Fruit fly (Drosophila melanogaster) ovary, adult (tissue): Measurements from ENCODE around the gene CG13367.
A peak's percentile ranks its signal among the peaks of the same experiment; 100 is the strongest.
"Not testable (repeated sequence)": the region's sequence is repeated elsewhere in the genome, so short reads cannot be mapped to it uniquely, and the experiment has no call there.

Source experiments
- CG17801 ChIP-seq: fragments of 200-800 bp; optimal IDR thresholded peaks from 2 replicates; lab custom pipeline; 2019; ENCODE audit warnings: missing biosample characterization, mild to moderate bottlenecking, missing genetic modification characterization, moderate library complexity; ENCODE audit not compliant: partially characterized antibody

Gene CG13367

DNA sequence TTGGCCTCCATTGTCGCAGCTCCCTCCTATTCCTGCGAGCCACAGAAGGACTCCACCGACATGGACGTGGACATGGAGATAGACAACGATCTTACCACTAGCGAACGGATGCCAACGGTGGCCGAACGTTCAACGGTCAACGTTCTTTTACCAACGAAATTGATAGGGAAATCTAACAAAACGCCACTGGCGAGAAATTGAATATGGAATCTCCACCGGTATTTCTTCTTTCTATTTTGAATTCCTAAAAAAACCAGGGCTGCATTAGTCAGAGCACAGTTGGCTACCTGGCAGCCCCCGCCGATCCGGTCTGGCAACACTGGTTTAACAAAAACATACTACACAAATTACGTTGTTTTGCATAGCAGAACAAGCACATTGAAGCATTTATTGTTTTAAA is at the start of gene CG13367:
CG13367 (plus strand) TSS at position 301 of the 400 bp plus-strand sequence.
- not testable (repeated sequence) for TF ChIP-seq CG17801 (GFP tag; lab: Kevin White, UChicago)

dm6 chrX:597057-597456 is 47.5 kb upstream of the CG13367 start:
- TF ChIP-seq CG17801 (GFP tag; lab: Kevin White, UChicago): no peak

dm6 chrX:598322-599057 is 46.1 kb upstream of the CG13367 start:
- TF ChIP-seq CG17801 (GFP tag; lab: Kevin White, UChicago): no peak

- TF ChIP-seq CG17801 (GFP tag; lab: Kevin White, UChicago): no peak
Measured at dm6 chrX:599727-600126, 44.8 kb upstream of the CG13367 start.

DNA sequence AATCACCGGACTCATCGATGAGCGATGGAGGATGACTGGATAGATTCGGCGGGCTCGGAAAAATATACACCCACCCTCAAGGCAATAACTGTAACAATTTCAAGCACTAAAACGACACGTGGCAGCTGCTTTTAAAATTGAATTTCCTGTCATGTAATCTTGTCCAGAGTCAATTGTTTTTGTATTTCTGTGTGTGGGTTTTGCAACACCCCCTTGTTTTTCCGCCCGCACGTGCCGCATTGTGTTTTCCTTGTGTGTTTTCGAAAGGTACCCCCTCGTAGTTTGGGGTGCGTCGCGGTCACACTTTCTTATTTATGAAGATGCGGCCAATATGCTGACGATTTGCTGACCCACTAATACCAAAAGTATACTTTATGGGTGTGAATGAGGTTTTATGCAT is 42.6 kb upstream of the CG13367 start:
- TF ChIP-seq CG17801 (GFP tag; lab: Kevin White, UChicago): no peak

dm6 chrX:610048-610447 is 34.5 kb upstream of the CG13367 start:
- TF ChIP-seq CG17801 (GFP tag; lab: Kevin White, UChicago): no peak

DNA sequence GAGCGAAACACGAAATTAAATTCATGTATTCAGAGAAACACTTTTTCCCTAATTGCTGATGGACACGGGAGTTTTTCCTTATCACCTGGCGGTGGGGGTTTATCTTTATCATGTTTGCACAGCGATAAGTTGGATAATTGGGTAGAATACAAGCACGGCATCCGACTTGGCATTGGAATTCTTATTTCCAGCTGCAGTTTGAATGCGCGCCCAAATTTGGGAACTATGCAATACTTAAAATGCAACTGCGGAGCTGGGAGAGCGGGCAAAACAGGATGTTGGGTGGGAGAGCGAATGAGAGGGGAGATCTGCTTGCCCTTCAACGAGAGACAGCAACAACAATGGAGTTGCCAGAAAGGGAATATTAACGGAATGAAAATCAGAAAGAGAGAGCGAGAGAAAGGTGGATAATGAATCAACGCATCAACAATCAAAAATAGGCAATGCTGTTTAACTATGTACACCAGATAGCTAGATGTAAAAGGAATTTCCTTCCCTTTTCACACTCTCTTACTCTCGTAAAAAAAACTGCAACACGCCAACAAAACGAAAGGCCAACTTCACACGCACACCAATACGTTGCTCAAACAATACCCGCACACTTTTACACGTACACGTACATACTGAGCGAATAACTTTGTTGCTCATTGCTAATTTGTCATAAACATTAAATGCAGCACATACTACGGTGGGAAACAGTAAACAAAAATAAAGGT is 27.6 kb upstream of the CG13367 start:
- TF ChIP-seq CG17801 (GFP tag; lab: Kevin White, UChicago): no peak

- no peak for TF ChIP-seq CG17801 (GFP tag; lab: Kevin White, UChicago)
Measured at dm6 chrX:617477-617795, 27.1 kb upstream of the CG13367 start.

DNA sequence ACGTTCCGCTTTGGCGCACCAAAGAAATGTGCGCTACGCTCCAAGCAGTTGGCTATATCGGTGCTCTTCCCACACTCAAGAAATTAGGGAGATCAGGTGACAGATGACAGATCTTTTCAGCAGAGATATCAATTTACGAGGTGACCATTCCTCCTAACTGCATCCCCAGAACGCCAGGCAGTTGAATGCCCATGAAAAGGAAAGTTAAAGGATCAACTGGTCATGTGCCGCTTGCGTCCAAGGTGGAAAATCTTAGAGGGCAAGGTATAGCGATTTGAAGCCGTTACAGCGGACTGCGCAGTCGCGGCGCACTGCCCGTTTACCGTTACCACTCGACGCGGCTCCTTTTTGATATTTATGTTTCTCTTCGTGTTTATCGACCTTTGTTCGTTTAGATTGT is 26.0 kb upstream of the CG13367 start:
- peak; percentile 48 for TF ChIP-seq CG17801 (GFP tag; lab: Kevin White, UChicago)

DNA sequence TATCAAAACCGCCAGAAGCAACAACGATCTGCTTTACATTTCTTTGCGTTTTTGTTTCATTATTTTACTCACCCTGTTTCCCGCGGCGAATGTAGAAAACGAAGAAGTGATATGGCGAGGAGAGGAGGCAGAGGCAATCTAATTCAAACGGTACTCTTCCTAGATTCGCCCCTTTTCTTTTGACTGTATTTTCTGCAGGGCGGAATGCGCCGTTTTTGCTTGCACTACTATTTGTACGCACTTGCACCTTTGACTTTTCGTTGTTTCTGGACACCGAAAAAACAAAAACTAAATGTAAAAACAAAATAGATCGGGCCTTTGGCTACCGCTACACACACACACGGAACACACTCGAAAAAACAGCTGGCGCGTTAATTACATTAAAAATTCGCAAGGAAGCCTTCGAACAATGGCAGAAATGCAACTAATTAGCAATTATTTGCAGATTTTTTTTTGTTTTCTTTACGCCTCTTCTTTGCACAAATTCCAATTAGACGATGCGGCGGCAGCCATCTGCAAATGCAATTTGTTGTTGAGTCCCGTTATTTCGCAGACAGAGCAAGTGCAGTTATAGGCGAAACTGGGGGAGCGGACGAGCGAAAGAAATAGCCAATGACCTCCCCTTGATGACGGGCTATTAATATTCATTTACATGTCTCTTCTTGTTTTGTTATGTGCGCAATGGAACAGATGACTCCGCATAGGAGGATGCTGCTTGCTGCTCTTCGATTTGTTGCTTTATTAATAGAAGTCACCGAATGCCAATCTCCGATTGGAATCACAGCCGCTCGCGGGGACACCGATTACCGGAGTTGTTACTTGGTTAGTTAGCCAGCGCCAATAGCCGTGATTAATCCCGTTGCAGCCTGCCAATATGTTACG is 25.1 kb upstream of the CG13367 start:
- no peak for TF ChIP-seq CG17801 (GFP tag; lab: Kevin White, UChicago)

dm6 chrX:620102-620430 is 24.5 kb upstream of the CG13367 start, which contains the start of gene spdi:
TSS of gene spdi (minus strand) at chrX:620195.
- no peak for TF ChIP-seq CG17801 (GFP tag; lab: Kevin White, UChicago)

- TF ChIP-seq CG17801 (GFP tag; lab: Kevin White, UChicago): peak; percentile 5
Measured at dm6 chrX:621132-621555, 23.4 kb upstream of the CG13367 start, which contains the start of the genes CG13365 and Vsp37A. TSS of gene CG13365 (minus strand) at chrX:621215. TSS of gene Vsp37A (plus strand) at chrX:621530.

- no peak for TF ChIP-seq CG17801 (GFP tag; lab: Kevin White, UChicago)
Measured at dm6 chrX:623357-623756, 21.2 kb upstream of the CG13367 start, which contains the start of gene CG13369. TSS of gene CG13369 (plus strand) at chrX:623468.

DNA sequence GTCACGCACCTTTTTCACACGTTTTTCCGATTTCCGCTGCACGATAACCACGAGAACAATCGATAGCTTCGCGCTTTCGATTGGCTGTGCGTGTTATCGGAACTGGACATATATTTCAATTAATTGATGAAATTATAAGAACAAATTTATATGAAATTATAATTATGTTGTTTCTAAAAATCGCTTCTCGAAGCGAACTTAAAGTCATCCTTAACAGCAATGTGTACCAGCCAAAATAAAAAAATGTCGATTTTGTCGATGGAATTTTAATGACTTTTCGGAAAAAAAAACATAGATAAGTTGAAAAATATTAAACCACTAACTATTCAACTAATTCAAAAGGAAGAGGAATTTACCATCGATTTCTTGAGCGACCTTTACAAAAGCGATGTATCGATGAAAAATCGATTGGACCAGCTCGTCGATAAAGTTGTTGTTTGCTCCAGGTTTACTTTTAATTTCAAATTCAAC is 19.4 kb upstream of the CG13367 start, which contains the start of the genes CG13364 and Hinfp:
CG13364 (minus strand) TSS at position 47 of the 471 bp plus-strand sequence.
Hinfp (plus strand) TSS at position 386 of the 471 bp plus-strand sequence.
- peak; percentile 37 for TF ChIP-seq CG17801 (GFP tag; lab: Kevin White, UChicago)
